Worm (Caenorhabditis elegans): ENCODE measurements around the gene C05B5.2.

Gene C05B5.2

ce11 chrIII:10012136-10012535, 11.8 kb upstream of the C05B5.2 start, which contains the start of gene C05B5.16:
C05B5.16 (plus strand) TSS chrIII:10012436.
- TF ChIP-seq nhr-23 (tag; optimal IDR thresholded peaks at IDR 0.05) (no peak), nhr-6 (tag; optimal IDR thresholded peaks at IDR 0.05) (no peak), nhr-12 (tag; optimal IDR thresholded peaks at IDR 0.05) (no peak), ztf-4 (tag; optimal IDR thresholded peaks at IDR 0.05) (no peak), F13H6.1 (tag; optimal IDR thresholded peaks at IDR 0.05) (no peak), blmp-1 (tag; optimal IDR thresholded peaks at IDR 0.05; ENCODE audit: insufficient read depth) (no peak), nhr-25 (tag; optimal IDR thresholded peaks at IDR 0.05) (no peak), sma-3 (GFP tag; optimal IDR thresholded peaks at IDR 0.05) (no peak), elt-1 (tag; optimal IDR thresholded peaks at IDR 0.05) (no peak), peb-1 (tag; optimal IDR thresholded peaks at IDR 0.05) (no peak), crh-2 (tag; optimal IDR thresholded peaks at IDR 0.05) (no peak), lin-13 (GFP tag; optimal IDR thresholded peaks at IDR 0.05) (no peak), lin-39 (tag; optimal IDR thresholded peaks at IDR 0.05) (no peak), nhr-237 (tag; optimal IDR thresholded peaks at IDR 0.05) (no peak), unc-39 (tag; optimal IDR thresholded peaks at IDR 0.05) (no peak)

- TF ChIP-seq peb-1 (tag; optimal IDR thresholded peaks at IDR 0.05) (no peak), unc-39 (tag; optimal IDR thresholded peaks at IDR 0.05) (no peak), ztf-1 (GFP tag; conservative IDR thresholded peaks at IDR 0.05) (no peak), ztf-4 (tag; optimal IDR thresholded peaks at IDR 0.05) (no peak), nhr-25 (tag; optimal IDR thresholded peaks at IDR 0.05) (no peak), ztf-11 (tag; optimal IDR thresholded peaks at IDR 0.05) (no peak), nhr-6 (tag; optimal IDR thresholded peaks at IDR 0.05) (no peak), nhr-21 (tag; optimal IDR thresholded peaks at IDR 0.05) (no peak), ama-1 (optimal IDR thresholded peaks at IDR 0.05) (no peak)
Observed at ce11 chrIII:10010117-10010516, 9.8 kb upstream of the C05B5.2 start, which contains the start of gene fbxa-155. fbxa-155 (minus strand) TSS chrIII:10010217.

- TF ChIP-seq gmeb-1 (tag; optimal IDR thresholded peaks at IDR 0.05) = no peak
- peak; percentile 86 for TF ChIP-seq nhr-25 (tag; optimal IDR thresholded peaks at IDR 0.05)
- TF ChIP-seq F13H6.1 (tag; optimal IDR thresholded peaks at IDR 0.05) = no peak
- TF ChIP-seq ceh-82 (tag; optimal IDR thresholded peaks at IDR 0.05) = no peak
- no peak for TF ChIP-seq alr-1 (tag; optimal IDR thresholded peaks at IDR 0.05)
- no peak for TF ChIP-seq snpc-4 (tag; optimal IDR thresholded peaks at IDR 0.05)
- TF ChIP-seq Y55F3AM.14 (GFP tag; optimal IDR thresholded peaks at IDR 0.05) = no peak
- no peak for TF ChIP-seq ztf-11 (tag; optimal IDR thresholded peaks at IDR 0.05)
- no peak for TF ChIP-seq unc-55 (GFP tag; optimal IDR thresholded peaks at IDR 0.05)
- TF ChIP-seq ZK546.5 (tag; optimal IDR thresholded peaks at IDR 0.05) = no peak
- TF ChIP-seq blmp-1 (tag; optimal IDR thresholded peaks at IDR 0.05; ENCODE audit: insufficient read depth) = peak; percentile 31
- TF ChIP-seq mbf-1 (tag; optimal IDR thresholded peaks at IDR 0.05) = no peak
- no peak for TF ChIP-seq C34F6.9 (tag; optimal IDR thresholded peaks at IDR 0.05)
- no peak for TF ChIP-seq R02D3.7 (tag; optimal IDR thresholded peaks at IDR 0.05)
- no peak for TF ChIP-seq nhr-23 (tag; optimal IDR thresholded peaks at IDR 0.05)
- no peak for TF ChIP-seq nhr-237 (tag; optimal IDR thresholded peaks at IDR 0.05)
- TF ChIP-seq ztf-4 (tag; optimal IDR thresholded peaks at IDR 0.05) = no peak
- no peak for TF ChIP-seq elt-1 (tag; optimal IDR thresholded peaks at IDR 0.05)
- no peak for TF ChIP-seq mab-5 (tag; optimal IDR thresholded peaks at IDR 0.05)
- no peak for TF ChIP-seq lin-39 (tag; optimal IDR thresholded peaks at IDR 0.05)
- no peak for TF ChIP-seq nhr-77 (tag; optimal IDR thresholded peaks at IDR 0.05)
- no peak for TF ChIP-seq dmd-4 (tag; optimal IDR thresholded peaks at IDR 0.05)
- TF ChIP-seq nhr-6 (tag; optimal IDR thresholded peaks at IDR 0.05) = no peak
- no peak for TF ChIP-seq lin-11 (tag; optimal IDR thresholded peaks at IDR 0.05)
- no peak for TF ChIP-seq mdl-1 (tag; optimal IDR thresholded peaks at IDR 0.05)
- TF ChIP-seq crh-2 (tag; optimal IDR thresholded peaks at IDR 0.05) = no peak
- no peak for TF ChIP-seq peb-1 (tag; optimal IDR thresholded peaks at IDR 0.05)
- no peak for TF ChIP-seq lin-13 (GFP tag; optimal IDR thresholded peaks at IDR 0.05)
- peak; percentile 54 for TF ChIP-seq nhr-129 (tag; optimal IDR thresholded peaks at IDR 0.05)
- TF ChIP-seq ceh-16 (tag; optimal IDR thresholded peaks at IDR 0.05) = peak; percentile 6
- TF ChIP-seq sma-9 (GFP tag; optimal IDR thresholded peaks at IDR 0.05) = peak; percentile 33
- no peak for TF ChIP-seq sma-9 (tag; optimal IDR thresholded peaks at IDR 0.05)
- TF ChIP-seq fos-1 (tag; optimal IDR thresholded peaks at IDR 0.05) = peak; percentile 55
- no peak for TF ChIP-seq skn-1 (tag; optimal IDR thresholded peaks at IDR 0.05)
- no peak for TF ChIP-seq ztf-1 (GFP tag; conservative IDR thresholded peaks at IDR 0.05)
- no peak for TF ChIP-seq aly-2 (tag; optimal IDR thresholded peaks at IDR 0.05)
- no peak for TF ChIP-seq sem-4 (tag; optimal IDR thresholded peaks at IDR 0.05)
- TF ChIP-seq nhr-12 (tag; optimal IDR thresholded peaks at IDR 0.05) = no peak
- no peak for TF ChIP-seq nhr-11 (tag; optimal IDR thresholded peaks at IDR 0.05)
- TF ChIP-seq sma-3 (GFP tag; optimal IDR thresholded peaks at IDR 0.05) = peak; percentile 76
- TF ChIP-seq lsy-2 (tag; optimal IDR thresholded peaks at IDR 0.05) = no peak
- TF ChIP-seq egl-27 (tag; optimal IDR thresholded peaks at IDR 0.05) = no peak
- TF ChIP-seq ama-1 (optimal IDR thresholded peaks at IDR 0.05) = no peak
- TF ChIP-seq nhr-10 (tag; optimal IDR thresholded peaks at IDR 0.05) = no peak
- TF ChIP-seq zag-1 (tag; optimal IDR thresholded peaks at IDR 0.05) = no peak
- peak; percentile 46 for TF ChIP-seq nhr-21 (tag; optimal IDR thresholded peaks at IDR 0.05)
- no peak for TF ChIP-seq unc-39 (tag; optimal IDR thresholded peaks at IDR 0.05)
Observed at ce11 chrIII:10006734-10007348, 6.5 kb upstream of the C05B5.2 start, which contains the start of gene C05B5.8. C05B5.8 (minus strand) TSS chrIII:10006784.
